Worm (Caenorhabditis elegans) whole organism, L1 larva: Measurements from ENCODE around the gene puf-9.

Experiments
- C04F5.9 ChIP-seq: sonication (generic microtip); optimal IDR thresholded peaks from 2 replicates; lab custom pipeline; 2016; ENCODE audit warnings: missing genetic modification characterization, missing compliant biosample characterization
- C16A3.4 ChIP-seq: fragments of 150-350 bp; optimal IDR thresholded peaks from 2 replicates; lab custom pipeline; 2014; ENCODE audit warnings: missing biosample characterization, missing genetic modification characterization
- F16B12.6 ChIP-seq: fragments of 150-350 bp; optimal IDR thresholded peaks from 2 replicates; lab custom pipeline; 2014; ENCODE audit warnings: missing biosample characterization, missing genetic modification characterization
- Y116A8C.19 ChIP-seq: sonication (generic microtip); optimal IDR thresholded peaks from 2 replicates; lab custom pipeline; 2016; ENCODE audit warnings: missing compliant biosample characterization, missing genetic modification characterization, borderline replicate concordance
- alr-1 ChIP-seq: fragments of 200-800 bp; sonication (Bioruptor generic); optimal IDR thresholded peaks from 2 replicates; lab custom pipeline; 2018; ENCODE audit warnings: borderline replicate concordance, mild to moderate bottlenecking, missing genetic modification characterization, missing compliant biosample characterization
- aly-2 ChIP-seq: fragments of 150-350 bp; optimal IDR thresholded peaks from 2 replicates; lab custom pipeline; 2014; ENCODE audit warnings: missing biosample characterization, missing genetic modification characterization
- ama-1 ChIP-seq: fragments of 150-350 bp; optimal IDR thresholded peaks from 2 replicates; lab custom pipeline; 2014
- ceh-63 ChIP-seq: fragments of 200-800 bp; sonication (Bioruptor generic); optimal IDR thresholded peaks from 2 replicates; lab custom pipeline; 2018; ENCODE audit warnings: mild to moderate bottlenecking, missing genetic modification characterization, missing compliant biosample characterization
- ceh-8 ChIP-seq: fragments of 200-800 bp; sonication (Bioruptor generic); optimal IDR thresholded peaks from 2 replicates; lab custom pipeline; 2018; ENCODE audit warnings: mild to moderate bottlenecking, missing genetic modification characterization, moderate library complexity, missing compliant biosample characterization
- ceh-82 ChIP-seq, 3 experiments: fragments of 150-350 bp in 1 of 3; sonication (generic microtip) in 2 of 3; optimal IDR thresholded peaks; 2 replicates each; lab custom pipeline; 2014 to 2017; ENCODE audit warnings: missing biosample characterization in 3 of 3, missing genetic modification characterization in 3 of 3
- ceh-88 ChIP-seq: fragments of 200-800 bp; sonication (Bioruptor generic); IDR thresholded peaks from 2 replicates; pipeline ENCODE4 v1.3.6; 2022; ENCODE audit warnings: missing genetic modification characterization, missing compliant biosample characterization
- dpl-1 ChIP-seq, 3 experiments: fragments of 150-350 bp in 2 of 3; sonication (generic microtip) in 1 of 3; optimal IDR thresholded peaks; 2 replicates each; lab custom pipeline; 2014 to 2017; ENCODE audit warnings: missing biosample characterization in 3 of 3, missing genetic modification characterization in 3 of 3, missing genetic modification reagents in 3 of 3
- dsc-1 ChIP-seq: sonication (generic microtip); optimal IDR thresholded peaks from 2 replicates; lab custom pipeline; 2016; ENCODE audit warnings: mild to moderate bottlenecking, missing genetic modification characterization, missing compliant biosample characterization
- efl-1 ChIP-seq, 4 experiments: fragments of 150-350 bp; optimal IDR thresholded peaks in 3 of 4; peaks in 1 of 4; 1 replicate in 1 of 4; 2 replicates in 3 of 4; lab custom pipeline; 2014; ENCODE audit warnings: missing biosample characterization in 2 of 4, missing genetic modification characterization in 2 of 4, missing genetic modification reagents in 2 of 4
- efl-3 ChIP-seq: fragments of 200-800 bp; sonication (Bioruptor generic); optimal IDR thresholded peaks from 2 replicates; lab custom pipeline; 2018; ENCODE audit warnings: mild to moderate bottlenecking, missing genetic modification characterization, missing compliant biosample characterization
- egl-13 ChIP-seq: sonication (generic microtip); optimal IDR thresholded peaks from 2 replicates; lab custom pipeline; 2016; ENCODE audit warnings: missing genotype, missing genetic modification reagents, missing genetic modification characterization, missing compliant biosample characterization
- egl-27 ChIP-seq, 2 experiments: fragments of 150-350 bp in 1 of 2; sonication (generic microtip); optimal IDR thresholded peaks; 3 replicates each; lab custom pipeline; 2017 to 2018; ENCODE audit warnings: missing biosample characterization in 2 of 2, missing genetic modification characterization in 2 of 2, missing genetic modification reagents in 2 of 2
- elt-2 ChIP-seq: sonication (generic microtip); optimal IDR thresholded peaks from 2 replicates; lab custom pipeline; 2016; ENCODE audit warnings: missing genetic modification characterization, mild to moderate bottlenecking, inconsistent platforms, missing compliant biosample characterization, missing genetic modification reagents
- elt-3 ChIP-seq, 6 experiments: fragments of 150-350 bp in 1 of 6; sonication (generic microtip); optimal IDR thresholded peaks; 2 replicates each; lab custom pipeline; 2017 to 2018; ENCODE audit warnings: missing biosample characterization in 6 of 6, missing genetic modification characterization in 6 of 6, inconsistent platforms in 1 of 6
- ets-5 ChIP-seq: fragments of 200-800 bp; sonication (Bioruptor generic); IDR thresholded peaks from 2 replicates; pipeline ENCODE4 v1.3.6; 2022; ENCODE audit warnings: missing genetic modification characterization, missing compliant biosample characterization
- hlh-4 ChIP-seq: sonication (generic microtip); optimal IDR thresholded peaks from 2 replicates; lab custom pipeline; 2016; ENCODE audit warnings: mild to moderate bottlenecking, missing genetic modification characterization, missing compliant biosample characterization
- hpl-2 ChIP-seq: fragments of 150-350 bp; optimal IDR thresholded peaks from 2 replicates; lab custom pipeline; 2014; ENCODE audit warnings: missing biosample characterization, missing genetic modification reagents, missing genetic modification characterization
- jun-1 ChIP-seq: fragments of 150-350 bp; optimal IDR thresholded peaks from 2 replicates; lab custom pipeline; 2014; ENCODE audit warnings: missing biosample characterization, missing genetic modification reagents, missing genetic modification characterization
- lin-14 ChIP-seq: fragments of 200-800 bp; sonication (Bioruptor generic); optimal IDR thresholded peaks from 2 replicates; lab custom pipeline; 2018; ENCODE audit warnings: mild to moderate bottlenecking, missing genetic modification characterization, moderate library complexity, missing compliant biosample characterization
- lin-35 ChIP-seq, 2 experiments: fragments of 150-350 bp; optimal IDR thresholded peaks; 2 replicates each; lab custom pipeline; 2014; ENCODE audit warnings: missing biosample characterization in 2 of 2, missing genetic modification characterization in 2 of 2, missing genetic modification reagents in 2 of 2
- lin-39 ChIP-seq: fragments of 150-350 bp; optimal IDR thresholded peaks from 2 replicates; lab custom pipeline; 2014; ENCODE audit warnings: missing biosample characterization, missing genetic modification reagents, missing genetic modification characterization
- mab-9 ChIP-seq: fragments of 200-800 bp; sonication (Bioruptor generic); IDR thresholded peaks from 2 replicates; pipeline ENCODE4 v1.3.6; 2022; ENCODE audit warnings: missing genetic modification reagents, missing genetic modification characterization, missing compliant biosample characterization
- mdl-1 ChIP-seq, 2 experiments: fragments of 150-350 bp; optimal IDR thresholded peaks; 2 replicates each; lab custom pipeline; 2014 to 2017; ENCODE audit warnings: missing biosample characterization in 2 of 2, missing genetic modification characterization in 2 of 2, inconsistent platforms in 1 of 2
- mef-2 ChIP-seq: fragments of 150-350 bp; optimal IDR thresholded peaks from 2 replicates; lab custom pipeline; 2014; ENCODE audit warnings: missing biosample characterization, missing genetic modification characterization
- mep-1 ChIP-seq: fragments of 150-350 bp; optimal IDR thresholded peaks from 2 replicates; lab custom pipeline; 2014; ENCODE audit warnings: missing biosample characterization, missing genetic modification characterization
- nhr-20 ChIP-seq: sonication (generic microtip); optimal IDR thresholded peaks from 2 replicates; lab custom pipeline; 2016; ENCODE audit warnings: mild to moderate bottlenecking, missing genetic modification characterization, missing compliant biosample characterization
- nhr-71 ChIP-seq: sonication (generic microtip); optimal IDR thresholded peaks from 2 replicates; lab custom pipeline; 2016; ENCODE audit warnings: mild to moderate bottlenecking, missing genetic modification characterization, moderate library complexity, missing compliant biosample characterization
- nhr-76 ChIP-seq: sonication (generic microtip); optimal IDR thresholded peaks from 2 replicates; lab custom pipeline; 2017; ENCODE audit warnings: missing biosample characterization, missing genetic modification characterization
- nhr-77 ChIP-seq: fragments of 150-350 bp; optimal IDR thresholded peaks from 2 replicates; lab custom pipeline; 2014; ENCODE audit warnings: missing biosample characterization, missing genetic modification characterization
- nhr-84 ChIP-seq: sonication (generic microtip); optimal IDR thresholded peaks from 2 replicates; lab custom pipeline; 2017; ENCODE audit warnings: missing biosample characterization, missing genetic modification characterization
- nhr-85 ChIP-seq: sonication (generic microtip); peaks from one replicate; lab custom pipeline; 2016; ENCODE audit warnings: missing genetic modification characterization, inconsistent platforms, missing compliant biosample characterization
- pax-3 ChIP-seq: fragments of 200-800 bp; sonication (Bioruptor generic); optimal IDR thresholded peaks from 2 replicates; lab custom pipeline; 2018; ENCODE audit warnings: mild to moderate bottlenecking, missing genetic modification characterization, moderate library complexity, missing compliant biosample characterization
- skn-1 ChIP-seq: fragments of 150-350 bp; optimal IDR thresholded peaks from 2 replicates; lab custom pipeline; 2014; ENCODE audit warnings: missing biosample characterization, missing genetic modification characterization
- snpc-4 ChIP-seq: fragments of 150-350 bp; optimal IDR thresholded peaks from 2 replicates; lab custom pipeline; 2014; ENCODE audit warnings: missing biosample characterization, missing genetic modification characterization
- sox-4 ChIP-seq: sonication (generic microtip); optimal IDR thresholded peaks from 2 replicates; lab custom pipeline; 2016; ENCODE audit warnings: missing genetic modification characterization, missing compliant biosample characterization
- sptf-1 ChIP-seq: fragments of 150-350 bp; optimal IDR thresholded peaks from 2 replicates; lab custom pipeline; 2014; ENCODE audit warnings: missing biosample characterization, missing genetic modification characterization
- unc-130 ChIP-seq: fragments of 150-350 bp; optimal IDR thresholded peaks from 2 replicates; lab custom pipeline; 2017; ENCODE audit warnings: missing biosample characterization, missing genetic modification characterization, inconsistent platforms
- unc-86 ChIP-seq: sonication (generic microtip); optimal IDR thresholded peaks from 2 replicates; lab custom pipeline; 2016; ENCODE audit warnings: missing genetic modification characterization, missing compliant biosample characterization
- unc-98 ChIP-seq: fragments of 200-800 bp; sonication (Bioruptor generic); IDR thresholded peaks from 2 replicates; pipeline ENCODE4 v1.3.6; 2022; ENCODE audit warnings: missing genetic modification characterization, missing compliant biosample characterization
- zag-1 ChIP-seq: fragments of 150-350 bp; optimal IDR thresholded peaks from 2 replicates; lab custom pipeline; 2014; ENCODE audit warnings: missing biosample characterization, missing genetic modification characterization
- zip-4 ChIP-seq: fragments of 200-800 bp; sonication (Bioruptor generic); optimal IDR thresholded peaks from 2 replicates; lab custom pipeline; 2018; ENCODE audit warnings: mild to moderate bottlenecking, missing genetic modification characterization, moderate library complexity, missing compliant biosample characterization
- ztf-11 ChIP-seq, 2 experiments: sonication (generic microtip); optimal IDR thresholded peaks; 2 replicates each; lab custom pipeline; 2016 to 2017; ENCODE audit warnings: missing genetic modification characterization in 2 of 2, missing biosample characterization in 1 of 2, missing compliant biosample characterization in 1 of 2

The puf-9 gene

ce11 chrX:5811997-5812562, 29.3 kb upstream of the puf-9 start (continued):
- TF ChIP-seq aly-2 (tag; lab: Kevin White, UChicago) (no peak), lin-14 (GFP tag; lab: Kevin White, UChicago) (peak; percentile 92), zag-1 (tag; lab: Kevin White, UChicago) (no peak), ceh-82 (tag; optimal IDR thresholded peaks at IDR 0.05; lab: Kevin White, UChicago) (peak; percentile 10 to 45 (median 14)), ztf-11 (tag; optimal IDR thresholded peaks at IDR 0.05; lab: Kevin White, UChicago) (peak in 1 of 2 experiments; percentile 24), hlh-4 (no peak), unc-86 (peak; percentile 28), mab-9 (GFP tag; lab: Robert Waterston, UW) (no peak), elt-3 (tag; optimal IDR thresholded peaks at IDR 0.05; lab: Kevin White, UChicago) (no peak), nhr-85 (tag; lab: Kevin White, UChicago) (peak; percentile 86), mdl-1 (tag; optimal IDR thresholded peaks at IDR 0.05; lab: Kevin White, UChicago) (peak in 1 of 2 experiments; percentile 47), nhr-71 (tag; lab: Kevin White, UChicago) (peak; percentile 77), jun-1 (tag; lab: Kevin White, UChicago) (peak; percentile 83), skn-1 (tag; lab: Kevin White, UChicago) (no peak), unc-98 (no peak), unc-130 (tag; lab: Kevin White, UChicago) (no peak), ets-5 (GFP tag; lab: Robert Waterston, UW) (no peak), ceh-88 (GFP tag; lab: Robert Waterston, UW) (no peak; the same call in 1 of the 2 replicates), dsc-1 (tag; lab: Kevin White, UChicago) (peak; percentile 28), nhr-76 (tag; lab: Kevin White, UChicago) (no peak), ama-1 (lab: Kevin White, UChicago) (no peak), nhr-84 (tag; lab: Kevin White, UChicago) (no peak), nhr-77 (tag; lab: Kevin White, UChicago) (no peak), egl-13 (tag; lab: Kevin White, UChicago) (peak; percentile 56), C16A3.4 (peak; percentile 41), efl-3 (GFP tag; lab: Kevin White, UChicago) (peak; percentile 29), pax-3 (tag; lab: Kevin White, UChicago) (no peak), ceh-8 (GFP tag; lab: Kevin White, UChicago) (no peak), hpl-2 (GFP tag; lab: Kevin White, UChicago) (no peak), alr-1 (no peak), mep-1 (tag; lab: Kevin White, UChicago) (no peak), mef-2 (tag; lab: Kevin White, UChicago) (peak; percentile 27), lin-35 (GFP tag; optimal IDR thresholded peaks at IDR 0.05; lab: Kevin White, UChicago) (peak in 1 of 2 experiments; percentile 22), F16B12.6 (tag; lab: Kevin White, UChicago) (no peak), egl-27 (tag; optimal IDR thresholded peaks at IDR 0.05; lab: Kevin White, UChicago) (no peak), lin-39 (tag; lab: Kevin White, UChicago) (no peak), sox-4 (tag; lab: Kevin White, UChicago) (no peak), snpc-4 (no peak), efl-1 (optimal IDR thresholded peaks at IDR 0.05; lab: Kevin White, UChicago) (no peak), efl-1 (GFP tag; optimal IDR thresholded peaks at IDR 0.05 in 1 of 2; lab: Kevin White, UChicago) (peak in 1 of 2 experiments; percentile 16), elt-2 (tag; lab: Kevin White, UChicago) (no peak), dpl-1 (GFP tag; optimal IDR thresholded peaks at IDR 0.05; lab: Kevin White, UChicago) (no peak), sptf-1 (tag; lab: Kevin White, UChicago) (no peak), Y116A8C.19 (tag; lab: Kevin White, UChicago) (no peak), zip-4 (GFP tag; lab: Kevin White, UChicago) (no peak), ceh-63 (no peak), C04F5.9 (no peak), nhr-20 (tag; lab: Kevin White, UChicago) (peak; percentile 50)
